Worm (Caenorhabditis elegans): ENCODE results near the gene C17G10.10.
"Not testable (repeated sequence)": the region's sequence is repeated elsewhere in the genome, so short reads cannot be mapped to it uniquely, and the experiment has no call there.

The C17G10.10 gene

ce11 chrII:5633453-5633852 is 34.3 kb upstream of the C17G10.10 start:
- TF ChIP-seq daf-19 (GFP tag; conservative IDR thresholded peaks at IDR 0.05) = no peak
- no peak for TF ChIP-seq daf-16 (GFP tag; optimal IDR thresholded peaks at IDR 0.05)
- no peak for TF ChIP-seq daf-16 (tag; optimal IDR thresholded peaks at IDR 0.05)
- TF ChIP-seq dmd-9 (GFP tag; IDR thresholded peaks at IDR 0.05) = no peak
- no peak for TF ChIP-seq Y75B8A.6 (GFP tag; IDR thresholded peaks at IDR 0.05)
- TF ChIP-seq nhr-77 (tag; optimal IDR thresholded peaks at IDR 0.05) = peak; percentile 21
- TF ChIP-seq spr-3 (GFP tag; optimal IDR thresholded peaks at IDR 0.05) = peak; percentile 96
- peak; percentile 43; the same call in 1 of the 2 replicates for TF ChIP-seq hmg-1.1 (GFP tag; IDR thresholded peaks at IDR 0.05)
- peak; percentile 84 for TF ChIP-seq Y48G9A.11 (GFP tag; IDR thresholded peaks at IDR 0.05)
- TF ChIP-seq rbr-2 (tag; optimal IDR thresholded peaks at IDR 0.05) = no peak
- TF ChIP-seq egl-27 (tag; optimal IDR thresholded peaks at IDR 0.05) = no peak
- no peak for TF ChIP-seq dmd-6 (GFP tag; IDR thresholded peaks at IDR 0.05)
- peak; percentile 87 for TF ChIP-seq aha-1 (tag)
- no peak for TF ChIP-seq snpc-4 (tag; optimal IDR thresholded peaks at IDR 0.05)
- no peak for TF ChIP-seq T26A8.4 (GFP tag; IDR thresholded peaks at IDR 0.05)
- no peak for TF ChIP-seq mes-2 (tag; optimal IDR thresholded peaks at IDR 0.05; ENCODE audit: poor library complexity, severe bottlenecking)
- no peak for TF ChIP-seq ZK546.5 (tag; optimal IDR thresholded peaks at IDR 0.05)
- TF ChIP-seq T20F7.1 (GFP tag; optimal IDR thresholded peaks at IDR 0.05) = peak; percentile 92
- peak; percentile 95 for TF ChIP-seq spr-1 (tag; optimal IDR thresholded peaks at IDR 0.05)
- no peak for TF ChIP-seq fos-1 (tag; optimal IDR thresholded peaks at IDR 0.05)

- TF ChIP-seq Y105C5A.15 (GFP tag; IDR thresholded peaks at IDR 0.05); unc-130 (GFP tag; optimal IDR thresholded peaks at IDR 0.05); dmd-9 (GFP tag; IDR thresholded peaks at IDR 0.05): not testable (repeated sequence)
These were observed 31.8 kb upstream of the C17G10.10 start, which contains the start of the genes F59E12.6 and npl-4.1 for ce11 chrII:5630851-5631401. F59E12.6 (minus strand) TSS chrII:5630951. npl-4.1 (plus strand) TSS chrII:5631351.

DNA sequence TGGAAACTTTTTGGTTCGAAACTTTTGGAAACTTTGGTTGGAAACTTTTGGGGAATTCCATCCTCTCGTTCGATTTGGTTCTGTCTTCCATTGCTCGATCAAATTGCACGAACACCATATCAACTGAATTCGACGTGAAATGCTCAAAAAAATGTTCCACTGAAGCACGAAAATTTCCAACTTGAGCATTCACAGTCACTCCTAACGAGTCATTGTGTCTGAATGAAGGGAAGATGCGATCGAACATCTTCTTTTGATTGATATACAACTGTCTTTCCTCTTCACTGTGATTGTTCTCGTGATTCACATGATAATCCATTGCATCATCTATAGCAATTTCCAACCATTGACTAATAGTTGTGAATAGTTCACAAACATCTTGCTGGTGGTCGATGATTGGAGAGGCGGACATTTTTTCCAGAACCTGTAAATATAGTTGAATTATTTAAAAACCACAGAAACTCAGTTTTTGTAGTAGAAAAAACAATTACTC is 29.2 kb upstream of the C17G10.10 start, which contains the start of gene F59E12.15:
TSS of gene F59E12.15 (minus strand) at position 51 of the 493 bp plus-strand sequence.
- TF ChIP-seq unc-62 (GFP tag; optimal IDR thresholded peaks at IDR 0.05 in 1 of 2) = peak in 1 of 2 experiments; percentile 78
- TF ChIP-seq unc-62 (tag; optimal IDR thresholded peaks at IDR 0.05) = no peak
- TF ChIP-seq cey-2 (tag; optimal IDR thresholded peaks at IDR 0.05; ENCODE audit: borderline replicate concordance, insufficient read depth) = no peak
- no peak for TF ChIP-seq dmd-6 (GFP tag; IDR thresholded peaks at IDR 0.05)
- TF ChIP-seq ztf-7 (tag; optimal IDR thresholded peaks at IDR 0.05) = peak; percentile 71

- not testable (repeated sequence) for TF ChIP-seq nhr-42 (GFP tag; IDR thresholded peaks at IDR 0.05); daf-12 (tag; optimal IDR thresholded peaks at IDR 0.05); attf-4 (tag; optimal IDR thresholded peaks at IDR 0.05)
These were observed 23.3 kb upstream of the C17G10.10 start, which contains the start of the genes eif-3.L and npl-4.2 for ce11 chrII:5622383-5622939. eif-3.L (minus strand) TSS chrII:5622483. npl-4.2 (plus strand) TSS chrII:5622889.

DNA sequence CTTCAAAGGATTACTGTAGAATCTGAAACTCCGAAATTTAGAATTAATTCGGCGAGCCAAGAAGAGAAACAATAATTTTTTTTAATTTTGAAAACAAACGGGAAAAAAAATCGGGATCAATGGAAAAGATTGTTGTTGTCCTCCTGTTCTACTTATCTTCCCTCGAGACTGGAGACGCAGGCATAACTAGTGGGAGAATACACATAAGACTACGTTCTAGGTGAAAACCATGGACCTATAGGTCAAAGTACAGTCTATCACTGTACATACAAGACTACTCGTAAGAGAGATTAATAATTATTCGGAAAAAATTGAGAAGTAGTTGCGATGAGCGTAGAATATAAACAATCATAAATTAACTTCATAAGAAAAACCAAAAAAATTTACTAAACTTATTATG is 20.1 kb upstream of the C17G10.10 start, which contains the start of gene dhs-6:
TSS of gene dhs-6 (minus strand) at position 22 of the 400 bp plus-strand sequence.
- TF ChIP-seq dve-1 (tag; optimal IDR thresholded peaks at IDR 0.05; ENCODE audit: insufficient read depth) (peak; percentile 47), mep-1 (tag; optimal IDR thresholded peaks at IDR 0.05) (peak; percentile 49), lsy-2 (tag; optimal IDR thresholded peaks at IDR 0.05) (peak in 1 of 2 experiments; percentile 6), zip-11 (GFP tag; IDR thresholded peaks at IDR 0.05) (no peak), T20F7.1 (GFP tag; optimal IDR thresholded peaks at IDR 0.05) (peak; percentile 54), lin-1 (GFP tag; IDR thresholded peaks at IDR 0.05) (no peak), nhr-237 (tag; optimal IDR thresholded peaks at IDR 0.05) (no peak), nhr-28 (tag; optimal IDR thresholded peaks at IDR 0.05) (peak; percentile 41), ceh-32 (tag; optimal IDR thresholded peaks at IDR 0.05; ENCODE audit: poor library complexity) (no peak), jun-1 (tag; optimal IDR thresholded peaks at IDR 0.05) (no peak), hlh-11 (tag; optimal IDR thresholded peaks at IDR 0.05) (no peak), aha-1 (tag) (peak; percentile 37), nhr-6 (tag; optimal IDR thresholded peaks at IDR 0.05) (peak; percentile 28), lin-13 (GFP tag; optimal IDR thresholded peaks at IDR 0.05) (no peak), daf-16 (GFP tag; optimal IDR thresholded peaks at IDR 0.05) (no peak), daf-16 (tag; optimal IDR thresholded peaks at IDR 0.05) (peak; percentile 65), ama-1 (optimal IDR thresholded peaks at IDR 0.05) (peak; percentile 5), duxl-1 (tag; optimal IDR thresholded peaks at IDR 0.05; ENCODE audit: poor library complexity) (peak; percentile 50), spr-1 (tag; optimal IDR thresholded peaks at IDR 0.05) (peak; percentile 17)

Data from whole organism, L4 larva.